Worm (Caenorhabditis elegans): ENCODE results near the gene txdc-12.2.
"Not testable (repeated sequence)": the region's sequence is repeated elsewhere in the genome, so short reads cannot be mapped to it uniquely, and the experiment has no call there.

Gene txdc-12.2

DNA sequence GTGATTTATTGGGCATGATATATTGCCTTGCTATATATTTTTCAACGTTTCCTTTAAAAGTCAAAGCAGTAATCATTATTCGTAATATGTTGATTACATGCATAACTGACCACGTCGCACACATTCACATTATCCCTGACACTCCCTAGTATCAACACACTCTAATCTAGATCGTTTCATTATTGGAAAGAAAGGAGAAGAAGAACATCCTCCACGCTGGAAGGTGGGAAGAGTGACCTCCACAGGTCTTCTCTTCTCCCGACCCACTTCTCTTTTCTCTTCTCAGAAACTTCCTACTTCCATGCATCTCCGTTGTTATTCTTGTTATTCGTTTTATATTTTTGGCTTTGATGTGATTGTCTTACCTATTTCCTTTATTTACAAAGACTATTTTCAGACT, at the start of gene txdc-12.2:
TSS of gene txdc-12.2 (plus strand) at position 396 of the 400 bp plus-strand sequence.
- TF ChIP-seq ham-2 (GFP tag; optimal IDR thresholded peaks at IDR 0.05): no peak
- TF ChIP-seq bed-3 (GFP tag; optimal IDR thresholded peaks at IDR 0.05): no peak
- TF ChIP-seq unc-62 (GFP tag; optimal IDR thresholded peaks at IDR 0.05): no peak
- no peak for TF ChIP-seq tbx-8 (GFP tag; optimal IDR thresholded peaks at IDR 0.05)
- TF ChIP-seq M03D4.4 (tag; optimal IDR thresholded peaks at IDR 0.05): no peak
- no peak for TF ChIP-seq pha-4 (tag; optimal IDR thresholded peaks at IDR 0.05)
- no peak for TF ChIP-seq lin-32 (GFP tag; optimal IDR thresholded peaks at IDR 0.05)
- no peak for TF ChIP-seq ceh-43 (GFP tag; optimal IDR thresholded peaks at IDR 0.05)
- TF ChIP-seq ztf-11 (tag; optimal IDR thresholded peaks at IDR 0.05): no peak
- no peak for TF ChIP-seq nhr-12 (tag; optimal IDR thresholded peaks at IDR 0.05)

DNA sequence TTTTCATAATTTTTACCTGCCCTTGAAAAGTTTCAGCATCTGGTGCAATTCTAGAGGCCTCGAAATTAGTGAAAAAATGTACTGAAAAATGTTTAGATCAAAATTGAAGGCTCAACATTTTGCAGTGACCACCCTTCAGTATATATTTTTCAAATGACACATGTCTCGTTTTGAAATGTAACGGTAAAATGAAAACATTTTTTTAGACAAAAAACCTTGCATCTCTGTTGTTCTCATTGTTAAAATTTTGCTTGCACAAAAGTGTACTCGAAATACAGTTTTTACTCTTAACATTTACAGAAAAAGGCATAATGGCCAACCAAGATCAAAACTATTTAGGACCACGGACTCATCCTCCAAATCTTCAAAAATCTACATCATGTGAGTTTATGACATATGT, 47.9 kb upstream of the txdc-12.2 start, which contains the start of gene Y102A11A.2:
TSS of gene Y102A11A.2 (plus strand) at position 301 of the 400 bp plus-strand sequence.
- not testable (repeated sequence) for TF ChIP-seq bed-3 (GFP tag; optimal IDR thresholded peaks at IDR 0.05); zip-8 (tag; optimal IDR thresholded peaks at IDR 0.05); ztf-11 (tag; optimal IDR thresholded peaks at IDR 0.05)

DNA sequence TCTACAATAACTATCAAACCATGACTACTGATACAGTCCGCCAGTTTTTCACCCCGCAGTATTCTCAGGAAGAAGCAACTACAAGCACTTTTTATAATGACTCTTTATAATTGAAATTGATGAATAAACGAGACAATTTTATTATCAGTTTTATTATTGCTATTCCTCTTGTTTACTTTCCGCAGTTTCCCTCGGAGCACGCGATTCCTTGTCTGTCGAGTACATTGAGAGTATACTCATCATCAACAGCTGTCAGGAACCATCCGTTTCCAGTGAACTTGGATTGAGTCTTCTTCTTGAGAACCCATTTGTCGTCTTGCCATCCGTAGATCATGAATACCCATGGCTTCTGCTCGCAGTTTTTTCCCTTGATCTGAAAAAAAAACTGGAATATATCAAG, 43.4 kb upstream of the txdc-12.2 start:
- TF ChIP-seq zip-8 (tag; optimal IDR thresholded peaks at IDR 0.05) (no peak), sptf-1 (tag; optimal IDR thresholded peaks at IDR 0.05) (no peak), unc-120 (tag; optimal IDR thresholded peaks at IDR 0.05; ENCODE audit: poor library complexity, severe bottlenecking) (no peak), sem-2 (GFP tag; optimal IDR thresholded peaks at IDR 0.05) (no peak), hlh-1 (tag; optimal IDR thresholded peaks at IDR 0.05) (no peak)

DNA sequence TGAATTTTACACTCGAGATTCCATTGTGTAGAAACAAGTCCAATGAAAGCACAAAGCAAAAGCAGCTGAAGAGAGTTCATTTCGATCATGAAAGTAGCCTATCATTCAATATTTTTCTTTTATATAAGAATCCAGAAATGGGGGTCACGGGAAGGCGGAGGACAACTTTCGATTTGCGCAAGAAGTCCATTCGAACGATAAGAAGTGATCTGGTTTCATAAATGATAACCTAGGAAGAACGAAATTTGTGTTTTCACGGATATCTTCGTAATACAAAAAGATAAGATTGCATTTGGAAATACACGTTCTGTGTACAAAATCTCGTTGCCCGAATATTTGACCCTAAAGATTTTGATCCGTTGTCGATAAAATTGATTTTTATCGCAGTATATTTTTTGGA, 42.8 kb upstream of the txdc-12.2 start, which contains the start of gene Y102A11A.5:
TSS of gene Y102A11A.5 (minus strand) at position 175 of the 400 bp plus-strand sequence.
- TF ChIP-seq ztf-11 (tag; optimal IDR thresholded peaks at IDR 0.05): no peak
- TF ChIP-seq elt-3 (tag; optimal IDR thresholded peaks at IDR 0.05): peak; percentile 73
- TF ChIP-seq zip-8 (tag; optimal IDR thresholded peaks at IDR 0.05): no peak
- no peak for TF ChIP-seq nhr-237 (tag; optimal IDR thresholded peaks at IDR 0.05)
- TF ChIP-seq blmp-1 (tag; optimal IDR thresholded peaks at IDR 0.05): no peak
- no peak for TF ChIP-seq cnd-1 (tag; optimal IDR thresholded peaks at IDR 0.05)
- no peak for TF ChIP-seq elt-1 (tag; optimal IDR thresholded peaks at IDR 0.05; ENCODE audit: borderline replicate concordance, insufficient read depth)
- TF ChIP-seq lsy-2 (tag; optimal IDR thresholded peaks at IDR 0.05): no peak

DNA sequence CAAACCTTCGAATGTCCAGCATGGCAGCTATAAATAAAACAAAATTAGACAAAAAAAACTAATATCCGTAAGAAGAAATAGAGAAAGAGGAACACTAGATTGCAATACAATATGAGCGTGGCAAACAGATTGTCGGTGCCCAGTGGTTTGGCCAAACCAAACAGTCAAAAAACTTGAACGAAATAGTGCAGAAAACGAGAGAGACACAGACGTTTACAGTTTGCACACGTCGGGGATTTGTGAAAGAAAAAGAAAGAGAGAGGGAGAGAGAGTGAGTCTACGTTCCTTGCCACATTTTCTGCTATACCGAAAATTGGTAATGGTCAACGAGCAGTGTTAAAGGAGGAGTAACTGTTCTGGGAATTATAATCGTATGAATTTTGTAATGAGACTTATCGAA, 39.1 kb upstream of the txdc-12.2 start, which contains the start of gene ergi-1:
TSS of gene ergi-1 (minus strand) at position 101 of the 400 bp plus-strand sequence.
- no peak for TF ChIP-seq M03D4.4 (tag; optimal IDR thresholded peaks at IDR 0.05)
- peak; percentile 2 for TF ChIP-seq pha-4 (tag; optimal IDR thresholded peaks at IDR 0.05)
- no peak for TF ChIP-seq bed-3 (GFP tag; optimal IDR thresholded peaks at IDR 0.05)

DNA sequence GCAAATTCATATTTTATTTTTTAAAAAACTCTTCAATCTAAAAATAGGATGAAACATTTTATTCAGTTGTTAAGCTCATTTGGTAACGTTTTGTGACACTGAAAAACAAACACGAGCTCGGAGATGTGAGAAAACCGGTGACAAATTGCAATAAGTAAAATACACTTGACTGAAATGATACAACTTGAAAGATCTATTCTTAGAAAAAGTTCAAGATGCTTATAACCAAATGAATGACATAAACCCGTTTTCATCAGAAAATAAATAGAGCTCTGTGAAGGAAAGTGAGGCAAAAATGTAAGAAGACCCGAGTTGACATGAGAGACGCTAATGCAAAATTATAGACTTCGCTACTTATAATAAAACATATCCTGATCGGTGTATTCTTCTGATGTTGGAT, 34.9 kb upstream of the txdc-12.2 start, which contains the start of gene smex-2:
TSS of gene smex-2 (minus strand) at position 101 of the 400 bp plus-strand sequence.
- TF ChIP-seq snpc-4 (tag; optimal IDR thresholded peaks at IDR 0.05) (no peak), elt-1 (tag; optimal IDR thresholded peaks at IDR 0.05; ENCODE audit: borderline replicate concordance, insufficient read depth) (no peak)

DNA sequence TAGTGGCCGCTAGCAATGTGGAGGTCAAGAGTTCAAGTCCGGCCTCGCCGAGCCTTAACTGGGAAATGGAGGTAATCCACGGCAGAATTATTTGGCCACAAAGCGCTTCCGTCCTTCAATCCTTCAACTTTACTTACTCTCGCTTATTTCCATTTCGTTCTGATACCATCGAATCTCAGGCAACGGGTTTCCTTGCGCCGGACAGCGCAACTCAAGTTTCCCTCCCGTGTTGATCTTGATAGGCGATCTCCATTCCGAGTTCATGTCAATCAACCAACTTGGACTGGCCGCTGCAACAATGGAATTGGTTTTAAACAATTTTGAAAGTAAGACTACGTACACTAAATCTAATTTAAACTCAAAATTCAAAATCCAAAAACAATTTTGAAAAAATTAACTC, 33.4 kb upstream of the txdc-12.2 start:
- TF ChIP-seq unc-39 (tag; optimal IDR thresholded peaks at IDR 0.05): no peak
- peak; percentile 41 for TF ChIP-seq elt-1 (tag; optimal IDR thresholded peaks at IDR 0.05; ENCODE audit: borderline replicate concordance, insufficient read depth)

DNA sequence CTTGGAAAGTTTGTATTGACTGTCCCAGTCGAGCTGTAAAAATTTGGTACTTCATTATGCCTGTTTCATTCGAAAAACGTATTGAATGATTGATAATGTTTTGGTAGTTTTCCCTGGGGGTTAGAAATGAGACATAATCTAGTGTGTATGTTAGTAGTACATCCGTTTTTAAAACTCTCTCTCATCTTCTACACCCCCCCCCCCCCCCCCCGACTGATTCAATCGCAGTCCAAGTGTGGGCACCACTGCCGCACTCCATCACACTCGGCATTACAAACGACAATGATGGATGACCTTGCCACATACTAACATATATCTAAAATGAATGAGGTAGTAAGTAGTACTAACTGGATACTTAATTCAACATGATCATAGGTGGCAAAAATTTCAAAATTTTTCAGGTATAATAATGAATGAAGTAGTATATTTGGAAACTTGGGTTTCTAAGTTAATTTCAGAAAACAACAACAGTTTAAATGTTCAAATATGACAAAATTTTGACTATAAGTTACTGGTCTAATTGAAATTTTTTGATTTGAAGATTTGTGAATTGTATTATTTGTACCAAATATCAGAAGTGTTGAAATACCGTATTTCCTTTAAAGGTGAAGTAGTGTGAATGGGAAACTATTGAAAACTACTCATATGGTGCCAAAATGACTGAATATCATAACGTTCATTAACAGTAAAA, 32.7 kb upstream of the txdc-12.2 start:
- TF ChIP-seq ces-1 (GFP tag; optimal IDR thresholded peaks at IDR 0.05) (peak; percentile 15), M03D4.4 (tag; optimal IDR thresholded peaks at IDR 0.05) (peak; percentile 25), sptf-1 (tag; optimal IDR thresholded peaks at IDR 0.05) (peak; percentile 57), elt-3 (tag; optimal IDR thresholded peaks at IDR 0.05) (no peak), mab-5 (tag; optimal IDR thresholded peaks at IDR 0.05) (no peak)

Measured in whole organism, mixed stage, embryonic.